Fruit fly (Drosophila melanogaster): ENCODE results near the gene scu.

dm6 chrX:18091159-18091676 lies at the start of gene scu:
- TF ChIP-seq kay (GFP tag; ENCODE audit: borderline replicate concordance) (peak; percentile 83), cic (GFP tag; optimal IDR thresholded peaks at IDR 0.05) (peak; percentile 18), toe (GFP tag; optimal IDR thresholded peaks at IDR 0.05) (peak; percentile 39)

Data from whole organism, adult.